Worm (Caenorhabditis elegans): Measurements from ENCODE around the gene gba-4.
"Not testable (repeated sequence)": the region's sequence is repeated elsewhere in the genome, so short reads cannot be mapped to it uniquely, and the experiment has no call there.

DNA sequence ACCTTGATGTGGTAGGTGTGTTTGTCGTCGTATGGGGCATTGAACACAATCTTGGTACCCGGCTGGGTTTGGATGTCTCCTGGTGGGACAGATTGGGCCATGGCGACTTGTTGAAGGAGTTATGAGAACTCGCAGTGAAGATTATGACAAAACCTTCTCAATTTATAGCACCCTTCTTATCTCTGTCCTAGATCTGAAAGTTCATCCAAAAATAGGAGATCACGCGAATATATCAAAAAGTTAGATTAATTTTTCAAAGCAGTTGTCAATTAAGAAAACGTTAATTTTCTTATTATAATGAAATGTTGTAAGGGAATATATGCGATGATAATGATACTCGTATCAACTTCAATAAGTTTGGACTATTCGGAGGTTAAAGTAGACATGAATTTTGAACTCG lies 55.5 kb downstream of the gba-4 start, which contains the start of gene msp-51:
- not testable (repeated sequence) for TF ChIP-seq dao-5, W03F9.2 (tag; optimal IDR thresholded peaks at IDR 0.05)
